Worm (Caenorhabditis elegans) whole organism, L4/young adult: Measurements from ENCODE around the gene rsp-8.

Source experiments
- W03F9.2 ChIP-seq: fragments of 150-350 bp; optimal IDR thresholded peaks from 2 replicates; lab custom pipeline; 2014; ENCODE audit warnings: missing biosample characterization, missing genetic modification characterization
- dao-5 ChIP-seq: sonication (generic microtip); optimal IDR thresholded peaks from 2 replicates; lab custom pipeline; 2016; ENCODE audit warnings: missing genotype, missing genetic modification characterization, moderate library complexity, missing compliant biosample characterization
- him-1 ChIP-seq: sonication (generic microtip); optimal IDR thresholded peaks from 2 replicates; lab custom pipeline; 2016; ENCODE audit warnings: missing genotype, missing genetic modification reagents, missing genetic modification characterization, missing compliant biosample characterization

rsp-8 gene

ce11 chrIII:11810447-11810846 lies 15.8 kb upstream of the rsp-8 start, which contains the start of gene C18D11.6:
TSS of gene C18D11.6 (plus strand) at chrIII:11810556.
- TF ChIP-seq dao-5 (no peak), him-1 (tag; lab: Kevin White, UChicago) (no peak), W03F9.2 (tag; lab: Kevin White, UChicago) (no peak)

- TF ChIP-seq dao-5 (no peak), him-1 (tag; lab: Kevin White, UChicago) (no peak), W03F9.2 (tag; lab: Kevin White, UChicago) (no peak)
Measured at ce11 chrIII:11811839-11812238, 14.4 kb upstream of the rsp-8 start.

DNA sequence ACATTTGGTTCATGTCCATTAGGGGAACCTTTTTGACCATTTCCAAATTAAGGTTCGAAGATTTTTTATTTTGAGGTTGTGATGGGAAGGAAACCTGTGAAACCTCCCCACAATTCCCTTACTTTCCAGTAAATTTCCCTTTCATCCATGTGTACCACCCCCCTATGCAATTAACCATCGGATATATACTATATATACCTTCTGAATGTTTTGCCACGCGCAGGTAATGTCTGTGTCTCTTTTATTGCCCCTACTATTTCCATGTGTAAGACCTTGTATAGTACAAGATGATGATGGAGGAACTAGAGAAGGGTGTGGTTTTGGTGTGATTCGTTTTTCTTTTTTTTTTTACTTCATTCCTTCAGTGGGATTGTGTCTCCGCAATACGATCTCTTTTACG lies 11.6 kb upstream of the rsp-8 start:
- no peak for TF ChIP-seq him-1 (tag; lab: Kevin White, UChicago)
- TF ChIP-seq dao-5: no peak
- TF ChIP-seq W03F9.2 (tag; lab: Kevin White, UChicago): no peak

- TF ChIP-seq W03F9.2 (tag; lab: Kevin White, UChicago) (no peak), him-1 (tag; lab: Kevin White, UChicago) (no peak), dao-5 (no peak)
Measured at ce11 chrIII:11816523-11817003, 9.7 kb upstream of the rsp-8 start, which contains the start of gene C18D11.1. TSS of gene C18D11.1 (plus strand) at chrIII:11816573.

ce11 chrIII:11817865-11818264 lies 8.4 kb upstream of the rsp-8 start:
- TF ChIP-seq him-1 (tag; lab: Kevin White, UChicago) (no peak), dao-5 (no peak), W03F9.2 (tag; lab: Kevin White, UChicago) (no peak)

DNA sequence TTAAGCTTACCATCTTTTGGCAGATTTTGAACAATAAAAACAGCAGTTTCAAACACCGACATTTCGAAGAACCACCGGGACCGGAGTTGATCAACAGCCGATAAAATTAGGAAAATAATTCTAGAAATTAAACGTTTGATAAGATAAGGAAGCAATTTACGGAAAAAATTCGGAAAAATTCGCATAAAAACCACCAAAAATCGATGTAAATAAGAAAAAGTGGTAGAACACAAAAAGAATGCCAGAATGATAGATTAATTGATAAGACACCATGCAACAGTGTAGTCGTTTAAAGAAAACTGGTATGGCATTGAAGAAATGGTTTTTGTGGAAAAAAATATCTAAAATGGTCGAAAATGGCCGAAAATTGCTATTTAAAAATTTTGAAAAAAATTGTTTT lies 3.8 kb upstream of the rsp-8 start, which contains the start of gene maa-1:
Gene maa-1, minus strand, starts transcription at position 120 of the 400 bp plus-strand sequence.
- no peak for TF ChIP-seq W03F9.2 (tag; lab: Kevin White, UChicago)
- TF ChIP-seq him-1 (tag; lab: Kevin White, UChicago): no peak
- TF ChIP-seq dao-5: no peak

ce11 chrIII:11823260-11823659 lies 3.0 kb upstream of the rsp-8 start, which contains the start of gene C18D11.3:
TSS of gene C18D11.3 (plus strand) at chrIII:11823448.
- TF ChIP-seq W03F9.2 (tag; lab: Kevin White, UChicago) (peak; percentile 79), him-1 (tag; lab: Kevin White, UChicago) (peak; percentile 35), dao-5 (no peak)

DNA sequence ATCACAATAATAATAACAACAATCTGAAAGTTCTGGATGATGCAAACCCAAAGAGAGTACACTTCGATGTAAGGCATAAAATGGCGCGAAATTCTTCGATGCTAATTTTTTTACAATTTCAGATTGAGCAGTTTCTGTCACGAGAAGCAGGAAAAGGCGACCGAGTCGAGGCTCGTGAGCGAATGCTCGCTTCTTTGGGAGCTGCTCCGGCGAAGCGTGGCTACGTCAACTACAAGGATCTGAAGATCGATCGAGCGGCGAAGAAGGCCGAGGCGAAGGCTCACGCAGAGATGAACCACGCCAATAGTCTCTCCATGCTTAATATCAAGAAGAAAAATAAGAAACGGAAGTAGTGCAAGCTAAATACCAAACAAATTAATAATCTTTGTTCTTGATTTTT lies 2.1 kb upstream of the rsp-8 start:
- TF ChIP-seq him-1 (tag; lab: Kevin White, UChicago) (no peak), dao-5 (no peak), W03F9.2 (tag; lab: Kevin White, UChicago) (no peak)

DNA sequence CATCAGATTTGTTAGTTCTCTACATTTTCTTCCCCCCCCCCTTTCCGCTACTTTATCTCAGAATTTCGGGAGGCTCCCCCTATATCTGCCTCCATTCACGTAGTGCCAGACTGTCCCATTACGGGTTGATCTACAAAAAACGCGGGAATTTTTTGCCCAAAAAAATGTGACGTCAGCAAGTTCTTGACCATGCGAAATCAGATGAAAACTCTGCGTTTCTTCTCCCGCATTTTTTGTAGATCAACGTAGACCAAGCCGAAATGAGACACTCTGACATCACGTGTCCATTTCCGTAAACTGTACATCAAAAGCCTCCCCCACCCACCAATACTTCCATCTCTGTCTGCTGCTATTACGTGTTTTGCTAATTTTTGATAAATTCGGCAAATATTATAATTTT lies 1.6 kb upstream of the rsp-8 start:
- TF ChIP-seq dao-5 (no peak), W03F9.2 (tag; lab: Kevin White, UChicago) (no peak)

- no peak for TF ChIP-seq dao-5
- peak; percentile 19 for TF ChIP-seq W03F9.2 (tag; lab: Kevin White, UChicago)
- no peak for TF ChIP-seq him-1 (tag; lab: Kevin White, UChicago)
Measured at ce11 chrIII:11825654-11826053, 564 bp upstream of the rsp-8 start.

DNA sequence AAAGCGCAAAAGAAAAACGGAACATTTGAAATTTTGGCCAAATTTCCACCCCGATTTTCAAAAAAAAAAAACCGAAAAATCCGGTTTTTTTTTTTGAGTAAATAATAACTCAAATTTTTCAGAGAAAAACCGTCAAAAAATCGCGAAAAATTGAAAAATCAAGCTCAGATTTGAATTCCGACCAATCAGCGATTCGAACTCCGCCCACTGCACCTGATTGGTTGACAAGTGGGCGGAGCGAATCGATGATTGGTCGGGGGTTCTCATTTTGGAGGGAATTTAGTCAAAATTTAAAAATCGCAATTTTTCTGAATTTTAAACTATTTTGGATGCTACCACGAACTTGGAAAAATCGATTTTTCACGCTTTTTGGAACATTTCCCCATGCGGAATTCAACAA lies 2.8 kb downstream of the rsp-8 start:
- TF ChIP-seq him-1 (tag; lab: Kevin White, UChicago): no peak

DNA sequence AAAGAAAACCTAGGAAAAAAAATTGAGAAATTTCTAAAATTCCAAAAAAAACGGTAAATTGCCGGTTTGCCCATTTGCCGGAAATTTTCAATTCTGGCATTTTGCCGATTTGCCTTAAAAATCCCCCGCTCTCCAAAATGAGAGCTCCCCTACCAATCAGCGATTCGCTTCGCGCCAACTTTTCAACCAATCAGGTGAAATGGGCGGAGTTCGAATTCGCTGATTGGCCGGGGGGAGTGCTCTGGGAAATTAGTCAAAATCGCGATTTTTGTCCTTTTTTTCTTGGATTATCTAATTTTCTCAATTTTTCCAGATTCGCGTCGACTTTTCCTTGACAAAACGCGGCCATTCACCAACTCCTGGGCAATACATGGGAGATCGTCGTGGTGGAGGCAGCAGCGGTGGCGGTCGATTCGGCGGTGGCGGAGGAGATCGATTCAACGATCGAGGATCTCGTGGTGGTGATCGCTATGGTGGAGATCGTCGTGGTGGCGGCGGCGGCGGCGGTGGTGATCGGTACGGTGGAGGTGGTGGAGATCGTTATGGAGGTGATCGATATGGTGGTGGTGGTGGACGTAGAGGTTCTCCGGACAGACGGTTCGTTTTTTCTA lies 3.5 kb downstream of the rsp-8 start:
- TF ChIP-seq W03F9.2 (tag; lab: Kevin White, UChicago) (no peak), him-1 (tag; lab: Kevin White, UChicago) (no peak), dao-5 (no peak)

ce11 chrIII:11830522-11831489 lies 4.6 kb downstream of the rsp-8 start:
- TF ChIP-seq him-1 (tag; lab: Kevin White, UChicago): no peak
- TF ChIP-seq W03F9.2 (tag; lab: Kevin White, UChicago): no peak
- peak; percentile 60 for TF ChIP-seq dao-5

DNA sequence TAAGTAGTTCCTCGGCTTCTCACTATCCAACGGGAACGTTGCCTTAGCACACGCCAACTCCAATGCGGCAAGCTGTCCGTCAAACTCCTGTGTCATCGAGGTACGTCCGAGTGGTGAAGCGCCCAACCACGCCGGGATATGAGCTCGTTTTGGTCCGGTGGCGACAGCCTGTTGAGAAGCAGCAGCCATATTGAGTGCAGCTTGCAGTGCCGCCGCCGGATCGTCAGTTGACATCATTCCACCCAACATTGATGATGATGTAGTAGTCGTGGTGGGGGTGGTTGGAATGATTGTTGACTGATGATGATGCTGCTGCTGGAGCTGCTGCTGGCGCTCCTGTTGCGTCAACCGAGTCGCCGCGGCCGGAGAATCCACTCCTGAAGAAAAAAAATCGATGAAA lies 7.2 kb downstream of the rsp-8 start:
- no peak for TF ChIP-seq him-1 (tag; lab: Kevin White, UChicago)
- no peak for TF ChIP-seq dao-5
- no peak for TF ChIP-seq W03F9.2 (tag; lab: Kevin White, UChicago)
